Worm (Caenorhabditis elegans): Measurements from ENCODE around the gene srh-47.

DNA sequence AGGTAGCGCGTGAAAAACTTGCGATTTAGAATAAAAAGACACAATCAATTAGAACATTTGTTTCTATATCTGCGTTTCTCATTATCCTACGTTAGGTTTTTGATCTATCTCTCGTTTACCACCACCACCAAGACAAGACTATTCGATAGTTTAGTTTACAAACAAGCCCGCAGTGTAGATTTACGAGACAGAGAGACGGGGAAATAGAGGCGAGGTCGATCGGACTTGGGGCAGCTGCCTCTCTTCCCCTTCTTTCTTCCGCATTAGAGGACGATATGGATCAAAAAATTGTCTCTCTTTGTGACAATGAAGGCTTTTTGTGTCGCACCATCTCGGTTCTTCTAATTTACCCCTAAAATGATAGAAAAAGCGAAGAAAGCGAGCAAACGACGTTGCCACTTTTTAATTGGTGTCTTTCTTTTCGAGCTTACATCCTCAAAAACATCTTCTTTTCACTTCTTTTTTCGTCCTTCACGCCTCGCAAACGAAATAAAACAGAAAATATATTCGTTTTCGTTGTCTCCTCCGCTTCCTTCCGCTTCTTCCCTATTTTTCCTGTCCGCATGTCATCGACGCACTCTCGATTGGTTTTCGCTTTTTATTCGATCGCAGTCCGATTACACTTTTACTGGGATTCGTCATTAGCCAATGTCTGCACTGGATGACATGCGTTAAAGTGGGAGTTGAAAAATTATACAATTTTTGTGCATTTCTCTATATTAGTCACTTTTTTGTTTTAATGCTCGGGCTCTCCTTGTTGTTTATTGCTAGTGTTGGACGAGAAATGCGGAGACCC is 18.8 kb downstream of the srh-47 start:
- no peak for TF ChIP-seq R02D3.7 (tag; optimal IDR thresholded peaks at IDR 0.05)
- TF ChIP-seq arid-1 (GFP tag; conservative IDR thresholded peaks at IDR 0.05), result no peak
- no peak for TF ChIP-seq nhr-237 (tag; optimal IDR thresholded peaks at IDR 0.05)
- no peak for TF ChIP-seq nhr-76 (tag; optimal IDR thresholded peaks at IDR 0.05)
- TF ChIP-seq lin-13 (GFP tag; optimal IDR thresholded peaks at IDR 0.05), result no peak
- no peak for TF ChIP-seq aly-2 (tag; optimal IDR thresholded peaks at IDR 0.05)
- peak in 1 of 2 experiments; percentile 9 for TF ChIP-seq mdl-1 (tag; optimal IDR thresholded peaks at IDR 0.05)
- no peak for TF ChIP-seq snpc-4 (tag; optimal IDR thresholded peaks at IDR 0.05)
- TF ChIP-seq nhr-11 (tag; optimal IDR thresholded peaks at IDR 0.05), result no peak
- TF ChIP-seq pha-4 (GFP tag; IDR thresholded peaks at IDR 0.05), result no peak
- TF ChIP-seq pha-4 (tag; optimal IDR thresholded peaks at IDR 0.05), result no peak
- TF ChIP-seq egl-27 (tag; optimal IDR thresholded peaks at IDR 0.05), result no peak
- TF ChIP-seq T26A8.4 (GFP tag; IDR thresholded peaks at IDR 0.05), result no peak
